Worm (Caenorhabditis elegans): ENCODE measurements around the gene C15B12.8.

C15B12.8 gene

ce11 chrX:6473698-6474314, at the start of gene C15B12.8, which contains the start of gene C15B12.4:
Gene C15B12.8 (plus strand): TSS chrX:6474264.
Gene C15B12.4 (minus strand): TSS chrX:6473748.
- no peak for TF ChIP-seq unc-62 (GFP tag; optimal IDR thresholded peaks at IDR 0.05)

- no peak for TF ChIP-seq unc-62 (GFP tag; optimal IDR thresholded peaks at IDR 0.05)
Observed at ce11 chrX:6427147-6427546, 46.9 kb upstream of the C15B12.8 start.

ce11 chrX:6429552-6429951, 44.5 kb upstream of the C15B12.8 start:
- TF ChIP-seq unc-62 (GFP tag; optimal IDR thresholded peaks at IDR 0.05), result no peak

ce11 chrX:6430510-6430909, 43.6 kb upstream of the C15B12.8 start, which contains the start of gene ctsa-2:
Gene ctsa-2 (minus strand): TSS chrX:6430610.
- TF ChIP-seq unc-62 (GFP tag; optimal IDR thresholded peaks at IDR 0.05), result no peak

- TF ChIP-seq unc-62 (GFP tag; optimal IDR thresholded peaks at IDR 0.05), result no peak
Observed at ce11 chrX:6433688-6434087, 40.4 kb upstream of the C15B12.8 start, which contains the start of gene K10C2.2. Gene K10C2.2 (minus strand): TSS chrX:6433788.

ce11 chrX:6435812-6436211, 38.3 kb upstream of the C15B12.8 start:
- TF ChIP-seq unc-62 (GFP tag; optimal IDR thresholded peaks at IDR 0.05), result no peak

ce11 chrX:6437545-6437944, 36.5 kb upstream of the C15B12.8 start, which contains the start of gene K10C2.8:
Gene K10C2.8 (minus strand): TSS chrX:6437645.
- no peak for TF ChIP-seq unc-62 (GFP tag; optimal IDR thresholded peaks at IDR 0.05)

ce11 chrX:6440464-6440863, 33.6 kb upstream of the C15B12.8 start, which contains the start of gene K10C2.14:
Gene K10C2.14 (minus strand): TSS chrX:6440564.
- TF ChIP-seq unc-62 (GFP tag; optimal IDR thresholded peaks at IDR 0.05), result no peak

- no peak for TF ChIP-seq unc-62 (GFP tag; optimal IDR thresholded peaks at IDR 0.05)
Observed at ce11 chrX:6443373-6443772, 30.7 kb upstream of the C15B12.8 start, which contains the start of gene K10C2.7. Gene K10C2.7 (minus strand): TSS chrX:6443473.

ce11 chrX:6445239-6445638, 28.8 kb upstream of the C15B12.8 start:
- no peak for TF ChIP-seq unc-62 (GFP tag; optimal IDR thresholded peaks at IDR 0.05)

ce11 chrX:6446564-6446963, 27.5 kb upstream of the C15B12.8 start, which contains the start of gene asp-14:
Gene asp-14 (minus strand): TSS chrX:6446664.
- no peak for TF ChIP-seq unc-62 (GFP tag; optimal IDR thresholded peaks at IDR 0.05)

ce11 chrX:6448866-6449400, 25.1 kb upstream of the C15B12.8 start, which contains the start of gene fah-1:
Gene fah-1 (minus strand): TSS chrX:6448916.
- no peak for TF ChIP-seq unc-62 (GFP tag; optimal IDR thresholded peaks at IDR 0.05)

ce11 chrX:6450839-6451491, 23.1 kb upstream of the C15B12.8 start, which contains the start of the genes grl-6 and K10C2.6:
Gene grl-6 (minus strand): TSS chrX:6450939.
Gene K10C2.6 (plus strand): TSS chrX:6451441.
- no peak for TF ChIP-seq unc-62 (GFP tag; optimal IDR thresholded peaks at IDR 0.05)

- TF ChIP-seq unc-62 (GFP tag; optimal IDR thresholded peaks at IDR 0.05), result no peak
Observed at ce11 chrX:6455157-6455556, 18.9 kb upstream of the C15B12.8 start, which contains the start of gene nas-33. Gene nas-33 (minus strand): TSS chrX:6455257.

- no peak for TF ChIP-seq unc-62 (GFP tag; optimal IDR thresholded peaks at IDR 0.05)
Observed at ce11 chrX:6456567-6456966, 17.5 kb upstream of the C15B12.8 start, which contains the start of gene pept-1. Gene pept-1 (plus strand): TSS chrX:6456872.

- no peak for TF ChIP-seq unc-62 (GFP tag; optimal IDR thresholded peaks at IDR 0.05)
Observed at ce11 chrX:6458001-6458400, 16.1 kb upstream of the C15B12.8 start.
